Worm (Caenorhabditis elegans): Measurements from ENCODE around the gene Y69A2AR.1.

- TF ChIP-seq unc-62 (GFP tag; optimal IDR thresholded peaks at IDR 0.05) (no peak), ama-1 (optimal IDR thresholded peaks at IDR 0.05) (no peak), ama-1 (GFP tag; optimal IDR thresholded peaks at IDR 0.05) (no peak), ekl-4 (GFP tag; IDR thresholded peaks at IDR 0.05) (no peak)
Measured at ce11 chrIV:2705675-2706074, 38.8 kb downstream of the Y69A2AR.1 start.

Data from whole organism, young adult.